Fruit fly (Drosophila melanogaster) whole organism, embryonic: Measurements from ENCODE around the gene Npc2g.
A peak's percentile ranks its signal among the peaks of the same experiment; 100 is the strongest.

ENCODE experiments used
- Atf6 ChIP-seq: fragments of 200-800 bp; sonication (Bioruptor generic); IDR thresholded peaks from 2 replicates; pipeline ENCODE4 v1.3.6; 2022; ENCODE audit warnings: missing biosample characterization, missing genetic modification characterization
- B-H2 ChIP-seq: fragments of 200-800 bp; sonication (Bioruptor generic); optimal IDR thresholded peaks from 2 replicates; lab custom pipeline; 2018; ENCODE audit warnings: missing biosample characterization, mild to moderate bottlenecking, missing genetic modification characterization
- BtbVII ChIP-seq: fragments of 200-800 bp; sonication (Bioruptor generic); optimal IDR thresholded peaks from 3 replicates; lab custom pipeline; 2017; ENCODE audit warnings: missing biosample characterization, mild to moderate bottlenecking, missing genetic modification characterization
- CG10274 ChIP-seq: fragments of 200-800 bp; sonication (Bioruptor generic); optimal IDR thresholded peaks from 3 replicates; lab custom pipeline; 2017; ENCODE audit warnings: missing biosample characterization, mild to moderate bottlenecking, missing genetic modification characterization
- CG10654 ChIP-seq: fragments of 200-800 bp; sonication (Bioruptor generic); optimal IDR thresholded peaks from 2 replicates; lab custom pipeline; 2016; ENCODE audit warnings: missing biosample characterization, missing genetic modification characterization
- CG10979 ChIP-seq: fragments of 200-800 bp; sonication (Bioruptor generic); optimal IDR thresholded peaks from 2 replicates; lab custom pipeline; 2018; ENCODE audit warnings: missing biosample characterization, mild to moderate bottlenecking, missing genetic modification characterization, moderate library complexity
- CG12155 ChIP-seq: fragments of 200-800 bp; sonication (Bioruptor generic); optimal IDR thresholded peaks from 3 replicates; lab custom pipeline; 2016; ENCODE audit warnings: missing biosample characterization, missing genetic modification characterization
- CG13894 ChIP-seq: fragments of 200-800 bp; sonication (Bioruptor generic); optimal IDR thresholded peaks from 3 replicates; lab custom pipeline; 2018; ENCODE audit warnings: missing biosample characterization, mild to moderate bottlenecking, missing genetic modification characterization, moderate library complexity
- CG15514 ChIP-seq: fragments of 200-800 bp; sonication (Bioruptor generic); optimal IDR thresholded peaks from 3 replicates; lab custom pipeline; 2017; ENCODE audit warnings: missing biosample characterization, missing genetic modification characterization, mild to moderate bottlenecking, moderate library complexity, missing genetic modification reagents
- CG17328 ChIP-seq: fragments of 200-800 bp; sonication (Bioruptor generic); IDR thresholded peaks from 2 replicates; pipeline ENCODE4 v1.3.6; 2022; ENCODE audit warnings: missing biosample characterization, missing genetic modification characterization
- CG2202 ChIP-seq: fragments of 200-800 bp; sonication (Bioruptor generic); optimal IDR thresholded peaks from 2 replicates; lab custom pipeline; 2018; ENCODE audit warnings: missing biosample characterization, mild to moderate bottlenecking, missing genetic modification characterization
- CG31365 ChIP-seq: fragments of 200-800 bp; sonication (Bioruptor generic); optimal IDR thresholded peaks from 2 replicates; lab custom pipeline; 2018; ENCODE audit warnings: missing biosample characterization, mild to moderate bottlenecking, missing genetic modification characterization
- CG31388 ChIP-seq: fragments of 200-800 bp; sonication (Bioruptor generic); optimal IDR thresholded peaks from 2 replicates; lab custom pipeline; 2016; ENCODE audit warnings: missing biosample characterization, missing genetic modification characterization
- CG4617 ChIP-seq: fragments of 200-800 bp; sonication (Bioruptor generic); optimal IDR thresholded peaks from 3 replicates; lab custom pipeline; 2016; ENCODE audit warnings: missing biosample characterization, missing genetic modification characterization, borderline replicate concordance
- D ChIP-seq, 2 experiments: fragments of 200-800 bp in 1 of 2; fragments of >200 bp in 1 of 2; sonication (Bioruptor generic) in 1 of 2; optimal IDR thresholded peaks; 2 replicates in 1 of 2; 3 replicates in 1 of 2; lab custom pipeline; 2017; ENCODE audit warnings: mild to moderate bottlenecking in 1 of 2, missing biosample characterization in 1 of 2, missing genetic modification characterization in 1 of 2, missing genetic modification reagents in 1 of 2
- Doc3 ChIP-seq: fragments of 200-800 bp; sonication (Bioruptor generic); IDR thresholded peaks from 3 replicates; pipeline ENCODE4 v1.3.6; 2022; ENCODE audit warnings: missing biosample characterization, missing genetic modification characterization; ENCODE audit not compliant: partially characterized antibody
- ERR ChIP-seq: fragments of 200-800 bp; sonication (Bioruptor generic); optimal IDR thresholded peaks from 2 replicates; lab custom pipeline; 2016; ENCODE audit warnings: missing biosample characterization, missing genetic modification characterization
- Fer2 ChIP-seq: fragments of 200-800 bp; sonication (Bioruptor generic); optimal IDR thresholded peaks from 2 replicates; lab custom pipeline; 2018; ENCODE audit warnings: missing biosample characterization, mild to moderate bottlenecking, missing genetic modification characterization, moderate library complexity
- HLH3B ChIP-seq: fragments of 200-800 bp; sonication (Bioruptor generic); IDR thresholded peaks from 2 replicates; pipeline ENCODE4 v1.3.6; 2022; ENCODE audit warnings: missing biosample characterization, missing genetic modification characterization
- HLHmδ ChIP-seq: fragments of 200-800 bp; sonication (Bioruptor generic); optimal IDR thresholded peaks from 2 replicates; lab custom pipeline; 2018; ENCODE audit warnings: missing biosample characterization, mild to moderate bottlenecking, missing genetic modification characterization, moderate library complexity
- NC2α ChIP-seq: fragments of 200-800 bp; sonication (Bioruptor generic); optimal IDR thresholded peaks from 2 replicates; lab custom pipeline; 2016; ENCODE audit warnings: missing biosample characterization, missing genetic modification characterization
- Pdp1 ChIP-seq, 2 experiments: fragments of 200-800 bp; sonication (Bioruptor generic); optimal IDR thresholded peaks; 3 replicates each; lab custom pipeline; 2016; ENCODE audit warnings: missing biosample characterization in 2 of 2, missing genetic modification characterization in 2 of 2, mild to moderate bottlenecking in 1 of 2, moderate library complexity in 1 of 2
- Sox100B ChIP-seq: fragments of 200-800 bp; sonication (Bioruptor generic); optimal IDR thresholded peaks from 3 replicates; lab custom pipeline; 2018; ENCODE audit warnings: missing biosample characterization, mild to moderate bottlenecking, missing genetic modification characterization
- Vsx1 ChIP-seq: fragments of 200-800 bp; sonication (Bioruptor generic); optimal IDR thresholded peaks from 2 replicates; lab custom pipeline; 2017; ENCODE audit warnings: missing biosample characterization, mild to moderate bottlenecking, missing genetic modification characterization, missing genetic modification reagents
- Xrp1 ChIP-seq: fragments of 200-800 bp; sonication (Bioruptor generic); IDR thresholded peaks from 2 replicates; pipeline ENCODE4 v1.3.6; 2022; ENCODE audit warnings: missing biosample characterization, missing genetic modification characterization
- al ChIP-seq: fragments of 200-800 bp; sonication (Bioruptor generic); IDR thresholded peaks from 2 replicates; pipeline ENCODE4 v1.3.6; 2022; ENCODE audit warnings: missing biosample characterization, missing genetic modification characterization
- ap ChIP-seq: fragments of 200-800 bp; sonication (Bioruptor generic); IDR thresholded peaks from 2 replicates; pipeline ENCODE4 v1.3.6; 2022; ENCODE audit warnings: missing biosample characterization, missing genetic modification characterization
- ase ChIP-seq: fragments of 200-800 bp; sonication (Bioruptor generic); IDR thresholded peaks from 3 replicates; pipeline ENCODE4 v1.3.6; 2022; ENCODE audit warnings: missing biosample characterization, missing genetic modification characterization
- ash1 ChIP-seq: fragments of 200-800 bp; sonication (Bioruptor generic); optimal IDR thresholded peaks from 2 replicates; lab custom pipeline; 2018; ENCODE audit warnings: missing biosample characterization, mild to moderate bottlenecking, missing genetic modification characterization
- bowl ChIP-seq: fragments of 200-800 bp; sonication (Bioruptor generic); IDR thresholded peaks from 2 replicates; pipeline ENCODE4 v1.3.6; 2022; ENCODE audit warnings: missing biosample characterization, missing genetic modification characterization
- bsh ChIP-seq, 2 experiments: fragments of 200-800 bp; sonication (Bioruptor generic); optimal IDR thresholded peaks; 2 replicates each; lab custom pipeline; 2017 to 2018; ENCODE audit warnings: mild to moderate bottlenecking in 2 of 2, missing biosample characterization in 2 of 2, missing genetic modification characterization in 2 of 2, moderate library complexity in 1 of 2
- cas ChIP-seq: fragments of 200-800 bp; sonication (Bioruptor generic); IDR thresholded peaks from 2 replicates; pipeline ENCODE4 v1.3.6; 2022; ENCODE audit warnings: missing biosample characterization, missing genetic modification characterization
- ewg ChIP-seq: fragments of 200-800 bp; sonication (Bioruptor generic); optimal IDR thresholded peaks from 3 replicates; lab custom pipeline; 2017; ENCODE audit warnings: mild to moderate bottlenecking, missing biosample characterization, missing genetic modification reagents, missing genetic modification characterization
- gem ChIP-seq: fragments of 200-800 bp; sonication (Bioruptor generic); optimal IDR thresholded peaks from 2 replicates; lab custom pipeline; 2019; ENCODE audit warnings: missing biosample characterization, mild to moderate bottlenecking, missing genetic modification characterization, moderate library complexity
- lov ChIP-seq, 2 experiments: fragments of 200-800 bp in 1 of 2; fragments of >200 bp in 1 of 2; sonication (Bioruptor generic) in 1 of 2; IDR thresholded peaks in 1 of 2; optimal IDR thresholded peaks in 1 of 2; 2 replicates in 1 of 2; 3 replicates in 1 of 2; pipeline versions ENCODE4 v1.3.6 to Lab custom; 2017 to 2022; ENCODE audit warnings: missing biosample characterization in 1 of 2, missing genetic modification characterization in 1 of 2
- mld ChIP-seq: fragments of 200-800 bp; sonication (Bioruptor generic); IDR thresholded peaks from 3 replicates; pipeline ENCODE4 v1.3.6; 2022; ENCODE audit warnings: missing biosample characterization, missing genetic modification characterization; ENCODE audit not compliant: partially characterized antibody
- nerfin-1 ChIP-seq: fragments of 200-800 bp; sonication (Bioruptor generic); optimal IDR thresholded peaks from 3 replicates; lab custom pipeline; 2019; ENCODE audit warnings: missing biosample characterization, mild to moderate bottlenecking, missing genetic modification characterization, moderate library complexity
- pan ChIP-seq, 4 experiments: fragments of >200 bp in 3 of 4; fragments of 200-800 bp in 1 of 4; sonication (Bioruptor generic) in 1 of 4; optimal IDR thresholded peaks in 3 of 4; IDR thresholded peaks in 1 of 4; 2 replicates each; pipeline versions ENCODE4 v1.3.6 to Lab custom; 2017 to 2022; ENCODE audit warnings: missing biosample characterization in 2 of 4, missing genetic modification characterization in 2 of 4, mixed read lengths in 1 of 4
- pros ChIP-seq: fragments of 200-800 bp; sonication (Bioruptor generic); optimal IDR thresholded peaks from 3 replicates; lab custom pipeline; 2019; ENCODE audit warnings: missing biosample characterization, mild to moderate bottlenecking, missing genetic modification characterization, moderate library complexity
- sens-2 ChIP-seq: fragments of 200-800 bp; sonication (Bioruptor generic); IDR thresholded peaks from 2 replicates; pipeline ENCODE4 v1.3.6; 2022; ENCODE audit warnings: missing biosample characterization, missing genetic modification characterization
- shn ChIP-seq: fragments of 200-800 bp; sonication (Bioruptor generic); optimal IDR thresholded peaks from 3 replicates; lab custom pipeline; 2016; ENCODE audit warnings: missing biosample characterization, missing genetic modification characterization
- sima ChIP-seq: fragments of 200-800 bp; sonication (Bioruptor generic); optimal IDR thresholded peaks from 2 replicates; lab custom pipeline; 2016; ENCODE audit warnings: missing biosample characterization, missing genetic modification characterization
- sisA ChIP-seq: fragments of 200-800 bp; sonication (Bioruptor generic); IDR thresholded peaks from 2 replicates; pipeline ENCODE4 v1.3.6; 2022; ENCODE audit warnings: missing biosample characterization, missing genetic modification characterization
- slou ChIP-seq: fragments of 200-800 bp; sonication (Bioruptor generic); optimal IDR thresholded peaks from 3 replicates; lab custom pipeline; 2016; ENCODE audit warnings: missing biosample characterization, missing genetic modification characterization
- so ChIP-seq: fragments of 200-800 bp; sonication (Bioruptor generic); IDR thresholded peaks from 3 replicates; pipeline ENCODE4 v1.3.6; 2022; ENCODE audit warnings: missing biosample characterization, missing genetic modification characterization
- vvl ChIP-seq: fragments of 200-800 bp; sonication (Bioruptor generic); IDR thresholded peaks from 2 replicates; pipeline ENCODE4 v1.3.6; 2022; ENCODE audit warnings: missing biosample characterization, missing genetic modification characterization
- wor ChIP-seq: fragments of 200-800 bp; sonication (Bioruptor generic); IDR thresholded peaks from 2 replicates; pipeline ENCODE4 v1.3.6; 2022; ENCODE audit warnings: missing biosample characterization, missing genetic modification characterization

Gene Npc2g

DNA sequence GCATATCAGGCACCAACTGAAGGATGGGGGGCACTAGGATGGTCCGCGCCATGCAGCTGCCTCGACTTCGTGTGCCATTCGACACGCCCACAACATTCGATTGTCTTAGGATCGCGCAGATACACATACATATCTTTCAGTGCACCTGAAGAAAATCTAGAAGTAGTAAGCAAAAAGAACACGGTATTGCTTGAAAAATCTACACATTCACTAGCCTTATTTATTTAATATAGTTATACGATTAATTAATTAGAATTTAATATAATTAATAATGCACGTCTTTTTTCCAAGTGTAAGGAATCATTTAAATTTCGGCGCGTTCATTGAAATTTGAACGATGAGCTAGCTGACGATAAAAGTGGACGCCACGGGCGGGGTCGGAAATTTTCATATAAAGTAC lies 10.5 kb downstream of the Npc2g start (continued):
- no peak for TF ChIP-seq cas (GFP tag; lab: Robert Waterston, UW)
- 0 out of 2 replicates have a peak, but pooled peaks have one; percentile 13 for TF ChIP-seq wor (GFP tag; lab: Robert Waterston, UW)
- peak; percentile 13 for TF ChIP-seq Sox100B (GFP tag; lab: Kevin White, UChicago)
- TF ChIP-seq CG17328, result peak; percentile 57
- no peak for TF ChIP-seq al (GFP tag; lab: Robert Waterston, UW)
- peak in 1 of 2 experiments; percentile 76 for TF ChIP-seq bsh (GFP tag; optimal IDR thresholded peaks at IDR 0.05; lab: Kevin White, UChicago)

DNA sequence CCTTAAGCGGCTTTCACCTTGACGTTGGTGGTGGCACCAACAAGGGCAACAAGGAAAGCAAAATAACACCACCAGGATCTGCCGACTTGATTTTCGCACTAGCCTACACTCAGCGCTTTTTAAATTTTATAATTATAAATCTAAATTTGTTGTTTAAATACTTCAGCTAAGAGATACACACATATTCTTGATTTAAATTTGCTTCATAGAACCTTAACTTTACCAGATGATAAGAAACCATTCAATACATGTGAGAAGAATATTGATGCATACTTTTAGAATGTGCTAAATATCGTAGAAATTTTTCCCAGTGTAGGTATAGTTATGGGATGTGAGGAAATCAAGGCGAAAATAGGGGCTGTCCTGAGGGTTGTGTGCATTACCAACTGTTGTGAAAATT lies 12.0 kb downstream of the Npc2g start:
- TF ChIP-seq ash1 (GFP tag; lab: Kevin White, UChicago) (no peak), Xrp1 (peak; percentile 61; the same call in 1 of the 2 replicates), CG10274 (GFP tag; lab: Kevin White, UChicago) (no peak), nerfin-1 (peak; percentile 65), vvl (GFP tag; lab: Robert Waterston, UW) (0 out of 2 replicates have a peak, but pooled peaks have one; percentile 10), CG4617 (no peak), D (optimal IDR thresholded peaks at IDR 0.05; lab: Kevin White, UChicago) (no peak), D (GFP tag; optimal IDR thresholded peaks at IDR 0.05; lab: Kevin White, UChicago) (peak; percentile 4), CG10654 (peak; percentile 2), ap (no peak), slou (GFP tag; lab: Kevin White, UChicago) (no peak), CG31388 (GFP tag; lab: Kevin White, UChicago) (no peak), ase (no peak), CG13894 (no peak), HLH3B (no peak), ERR (GFP tag; lab: Kevin White, UChicago) (no peak), BtbVII (GFP tag; lab: Kevin White, UChicago) (no peak), Atf6 (GFP tag; lab: Robert Waterston, UW) (no peak), NC2α (GFP tag; lab: Kevin White, UChicago) (no peak), pros (peak; percentile 90), sima (GFP tag; lab: Kevin White, UChicago) (no peak), Fer2 (tag; lab: Kevin White, UChicago) (no peak), gem (tag; lab: Kevin White, UChicago) (peak; percentile 67), Pdp1 (GFP tag; optimal IDR thresholded peaks at IDR 0.05; lab: Kevin White, UChicago) (no peak), wor (GFP tag; lab: Robert Waterston, UW) (no peak), mld (no peak), CG10979 (tag; lab: Kevin White, UChicago) (peak; percentile 72), shn (GFP tag; lab: Kevin White, UChicago) (no peak), pan (optimal IDR thresholded peaks at IDR 0.05; lab: Kevin White, UChicago) (no peak), pan (GFP tag; optimal IDR thresholded peaks at IDR 0.05 in 1 of 2, IDR thresholded peaks at IDR 0.05 in 1 of 2) (no peak), sens-2 (GFP tag; lab: Robert Waterston, UW) (no peak), HLHmδ (GFP tag; lab: Kevin White, UChicago) (no peak), so (GFP tag; lab: Robert Waterston, UW) (no peak), Vsx1 (GFP tag; lab: Kevin White, UChicago) (no peak), B-H2 (GFP tag; lab: Kevin White, UChicago) (no peak), ewg (GFP tag; lab: Kevin White, UChicago) (no peak), CG15514 (GFP tag; lab: Kevin White, UChicago) (no peak), sisA (GFP tag; lab: Robert Waterston, UW) (no peak), CG31365 (tag; lab: Kevin White, UChicago) (no peak), CG12155 (no peak), CG2202 (tag; lab: Kevin White, UChicago) (peak; percentile 22), Doc3 (GFP tag; lab: Robert Waterston, UW) (no peak), lov (optimal IDR thresholded peaks at IDR 0.05; lab: Kevin White, UChicago) (no peak), lov (GFP tag; IDR thresholded peaks at IDR 0.05; lab: Robert Waterston, UW) (no peak), bowl (GFP tag; lab: Robert Waterston, UW) (no peak)
